Worm (Caenorhabditis elegans) whole organism, L3 larva: Measurements from ENCODE around the gene fbxb-104.

ENCODE experiments used
- R02D3.7 ChIP-seq: fragments of 150-350 bp; optimal IDR thresholded peaks from 2 replicates; lab custom pipeline; 2014; ENCODE audit warnings: missing biosample characterization, missing genetic modification characterization
- ZK546.5 ChIP-seq: sonication (generic microtip); optimal IDR thresholded peaks from 2 replicates; lab custom pipeline; 2017; ENCODE audit warnings: missing biosample characterization, missing genetic modification characterization
- aly-2 ChIP-seq: fragments of 150-350 bp; optimal IDR thresholded peaks from 2 replicates; lab custom pipeline; 2014; ENCODE audit warnings: missing biosample characterization, missing genetic modification characterization
- ama-1 ChIP-seq: fragments of 150-350 bp; optimal IDR thresholded peaks from 2 replicates; lab custom pipeline; 2018
- ceh-16 ChIP-seq: sonication (generic microtip); optimal IDR thresholded peaks from 2 replicates; lab custom pipeline; 2017; ENCODE audit warnings: missing biosample characterization, missing genetic modification characterization
- ceh-28 ChIP-seq: fragments of 150-350 bp; optimal IDR thresholded peaks from 2 replicates; lab custom pipeline; 2014; ENCODE audit warnings: missing biosample characterization, missing genetic modification reagents, missing genetic modification characterization
- ceh-9 ChIP-seq: sonication (generic microtip); optimal IDR thresholded peaks from 2 replicates; lab custom pipeline; 2018; ENCODE audit warnings: missing biosample characterization, missing genetic modification characterization
- daf-12 ChIP-seq: fragments of 150-350 bp; optimal IDR thresholded peaks from 2 replicates; lab custom pipeline; 2014; ENCODE audit warnings: missing biosample characterization, missing genetic modification reagents, missing genetic modification characterization
- egl-27 ChIP-seq: sonication (generic microtip); optimal IDR thresholded peaks from 4 replicates; lab custom pipeline; 2017; ENCODE audit warnings: missing biosample characterization, missing genetic modification reagents, missing genetic modification characterization
- egl-5 ChIP-seq: fragments of 150-350 bp; optimal IDR thresholded peaks from 2 replicates; lab custom pipeline; 2017; ENCODE audit warnings: missing biosample characterization, missing genetic modification reagents, missing genetic modification characterization, inconsistent platforms
- elt-1 ChIP-seq: fragments of 150-350 bp; optimal IDR thresholded peaks from 2 replicates; lab custom pipeline; 2014; ENCODE audit warnings: missing biosample characterization, missing genetic modification characterization
- elt-2 ChIP-seq: sonication (generic microtip); optimal IDR thresholded peaks from 2 replicates; lab custom pipeline; 2016; ENCODE audit warnings: missing genetic modification reagents, mild to moderate bottlenecking, missing genetic modification characterization, missing compliant biosample characterization
- elt-3 ChIP-seq, 3 experiments: fragments of 150-350 bp in 1 of 3; sonication (generic microtip) in 2 of 3; optimal IDR thresholded peaks; 2 replicates in 2 of 3; 4 replicates in 1 of 3; lab custom pipeline; 2014 to 2017; ENCODE audit warnings: missing biosample characterization in 3 of 3, missing genetic modification characterization in 3 of 3
- eor-1 ChIP-seq, 2 experiments: fragments of 150-350 bp; optimal IDR thresholded peaks; 2 replicates each; lab custom pipeline; 2014 to 2018; ENCODE audit warnings: missing biosample characterization in 2 of 2, missing genetic modification characterization in 2 of 2
- fkh-10 ChIP-seq: sonication (generic microtip); optimal IDR thresholded peaks from 2 replicates; lab custom pipeline; 2017; ENCODE audit warnings: missing biosample characterization, missing genetic modification reagents, missing genetic modification characterization
- fkh-2 ChIP-seq: fragments of 150-350 bp; optimal IDR thresholded peaks from 2 replicates; lab custom pipeline; 2014; ENCODE audit warnings: missing biosample characterization, missing genetic modification reagents, missing genetic modification characterization
- fos-1 ChIP-seq: fragments of 150-350 bp; optimal IDR thresholded peaks from 2 replicates; lab custom pipeline; 2014; ENCODE audit warnings: missing biosample characterization, missing genetic modification characterization
- hmg-11 ChIP-seq: sonication (generic microtip); optimal IDR thresholded peaks from 2 replicates; lab custom pipeline; 2016; ENCODE audit warnings: missing genetic modification characterization, missing compliant biosample characterization
- jun-1 ChIP-seq: fragments of 150-350 bp; optimal IDR thresholded peaks from 2 replicates; lab custom pipeline; 2014; ENCODE audit warnings: missing biosample characterization, missing genetic modification reagents, missing genetic modification characterization
- lin-15B ChIP-seq: fragments of 150-350 bp; optimal IDR thresholded peaks from 2 replicates; lab custom pipeline; 2014; ENCODE audit warnings: missing biosample characterization, missing genetic modification characterization
- lin-39 ChIP-seq: fragments of 150-350 bp; optimal IDR thresholded peaks from 2 replicates; lab custom pipeline; 2018; ENCODE audit warnings: missing biosample characterization, missing genetic modification reagents, missing genetic modification characterization
- lsy-12 ChIP-seq: sonication (generic microtip); optimal IDR thresholded peaks from 2 replicates; lab custom pipeline; 2016; ENCODE audit warnings: mild to moderate bottlenecking, missing genetic modification characterization, missing compliant biosample characterization
- mdl-1 ChIP-seq: fragments of 150-350 bp; optimal IDR thresholded peaks from 2 replicates; lab custom pipeline; 2014; ENCODE audit warnings: missing biosample characterization, missing genetic modification characterization
- nfya-1 ChIP-seq: sonication (generic microtip); optimal IDR thresholded peaks from 2 replicates; lab custom pipeline; 2017; ENCODE audit warnings: missing genetic modification characterization, mild to moderate bottlenecking, missing compliant biosample characterization, antibody characterized with exemption, moderate library complexity; ENCODE audit not compliant: insufficient read depth
- nhr-11 ChIP-seq: fragments of 150-350 bp; optimal IDR thresholded peaks from 2 replicates; lab custom pipeline; 2014; ENCODE audit warnings: missing biosample characterization, missing genetic modification characterization
- nhr-23 ChIP-seq: fragments of 150-350 bp; optimal IDR thresholded peaks from 2 replicates; lab custom pipeline; 2014; ENCODE audit warnings: missing biosample characterization, missing genetic modification reagents, missing genetic modification characterization
- nhr-237 ChIP-seq: fragments of 150-350 bp; optimal IDR thresholded peaks from 2 replicates; lab custom pipeline; 2014; ENCODE audit warnings: missing biosample characterization, missing genetic modification characterization
- nhr-25 ChIP-seq: sonication (generic microtip); optimal IDR thresholded peaks from 2 replicates; lab custom pipeline; 2017; ENCODE audit warnings: missing biosample characterization, missing genetic modification characterization
- nhr-43 ChIP-seq: sonication (generic microtip); optimal IDR thresholded peaks from 2 replicates; lab custom pipeline; 2016; ENCODE audit warnings: mild to moderate bottlenecking, missing genetic modification characterization, missing compliant biosample characterization; ENCODE audit not compliant: poor library complexity, severe bottlenecking
- nhr-67 ChIP-seq: fragments of 150-350 bp; optimal IDR thresholded peaks from 2 replicates; lab custom pipeline; 2014; ENCODE audit warnings: missing biosample characterization, missing genetic modification characterization
- pqm-1 ChIP-seq: fragments of 150-350 bp; optimal IDR thresholded peaks from 2 replicates; lab custom pipeline; 2017; ENCODE audit warnings: missing biosample characterization, missing genetic modification characterization, inconsistent platforms
- skn-1 ChIP-seq: fragments of 150-350 bp; optimal IDR thresholded peaks from 2 replicates; lab custom pipeline; 2014; ENCODE audit warnings: missing biosample characterization, missing genetic modification characterization
- tbx-2 ChIP-seq: sonication (generic microtip); optimal IDR thresholded peaks from 2 replicates; lab custom pipeline; 2016; ENCODE audit warnings: mild to moderate bottlenecking, missing genetic modification characterization, missing compliant biosample characterization
- unc-62 ChIP-seq: fragments of 150-350 bp; sonication (generic microtip); optimal IDR thresholded peaks from 4 replicates; lab custom pipeline; 2014; ENCODE audit warnings: missing biosample characterization, missing genetic modification reagents, missing genetic modification characterization
- ztf-11 ChIP-seq: fragments of 150-350 bp; optimal IDR thresholded peaks from 2 replicates; lab custom pipeline; 2014; ENCODE audit warnings: missing biosample characterization, missing genetic modification characterization

fbxb-104 gene

ce11 chrII:3481584-3481983 is 4.5 kb upstream of the fbxb-104 start, which contains the start of gene Y49F6B.8:
TSS of gene Y49F6B.8 (minus strand) at chrII:3481684.
- no peak for TF ChIP-seq jun-1 (tag; lab: Kevin White, UChicago)
- no peak for TF ChIP-seq hmg-11
- TF ChIP-seq egl-27 (tag; lab: Kevin White, UChicago): no peak
- TF ChIP-seq nhr-23: no peak
- TF ChIP-seq fkh-10 (GFP tag; lab: Kevin White, UChicago): no peak
- no peak for TF ChIP-seq egl-5
- no peak for TF ChIP-seq ceh-9 (tag; lab: Kevin White, UChicago)
- TF ChIP-seq fos-1 (tag; lab: Kevin White, UChicago): no peak
- no peak for TF ChIP-seq R02D3.7 (tag; lab: Kevin White, UChicago)
- TF ChIP-seq fkh-2 (tag; lab: Kevin White, UChicago): no peak
- no peak for TF ChIP-seq elt-2 (tag; lab: Kevin White, UChicago)
- no peak for TF ChIP-seq nhr-11 (tag; lab: Kevin White, UChicago)
- TF ChIP-seq nhr-237: no peak

ce11 chrII:3476536-3476935 is 535 bp downstream of the fbxb-104 start:
- no peak for TF ChIP-seq nfya-1
- TF ChIP-seq skn-1 (tag; lab: Kevin White, UChicago): no peak
- TF ChIP-seq nhr-23: no peak
- no peak for TF ChIP-seq nhr-67 (tag; lab: Kevin White, UChicago)
- TF ChIP-seq ceh-28: no peak
- TF ChIP-seq nhr-11 (tag; lab: Kevin White, UChicago): no peak
- TF ChIP-seq daf-12 (tag; lab: Kevin White, UChicago): no peak
- TF ChIP-seq unc-62 (GFP tag; lab: Kevin White, UChicago): no peak
- no peak for TF ChIP-seq egl-5
- TF ChIP-seq R02D3.7 (tag; lab: Kevin White, UChicago): no peak
- no peak for TF ChIP-seq ztf-11 (tag; lab: Kevin White, UChicago)
- no peak for TF ChIP-seq mdl-1 (tag; lab: Kevin White, UChicago)
- no peak for TF ChIP-seq lin-39 (tag; lab: Kevin White, UChicago)
- TF ChIP-seq lin-15B (tag; lab: Kevin White, UChicago): no peak
- no peak for TF ChIP-seq eor-1 (tag; optimal IDR thresholded peaks at IDR 0.05; lab: Kevin White, UChicago)
- no peak for TF ChIP-seq tbx-2 (tag; lab: Kevin White, UChicago)
- no peak for TF ChIP-seq ceh-16 (tag; lab: Kevin White, UChicago)
- TF ChIP-seq fkh-2 (tag; lab: Kevin White, UChicago): no peak

- TF ChIP-seq lin-15B (tag; lab: Kevin White, UChicago): no peak
- TF ChIP-seq ztf-11 (tag; lab: Kevin White, UChicago): no peak
- TF ChIP-seq ama-1 (lab: Kevin White, UChicago): no peak
- TF ChIP-seq mdl-1 (tag; lab: Kevin White, UChicago): no peak
- no peak for TF ChIP-seq unc-62 (GFP tag; lab: Kevin White, UChicago)
- no peak for TF ChIP-seq pqm-1 (tag; lab: Kevin White, UChicago)
- no peak for TF ChIP-seq fos-1 (tag; lab: Kevin White, UChicago)
- TF ChIP-seq aly-2: no peak
- no peak for TF ChIP-seq elt-2 (tag; lab: Kevin White, UChicago)
- TF ChIP-seq ceh-9 (tag; lab: Kevin White, UChicago): no peak
- TF ChIP-seq eor-1 (tag; optimal IDR thresholded peaks at IDR 0.05; lab: Kevin White, UChicago): no peak
- TF ChIP-seq elt-1 (tag; lab: Kevin White, UChicago): no peak
- no peak for TF ChIP-seq ZK546.5
- TF ChIP-seq nhr-25 (tag; lab: Kevin White, UChicago): no peak
- TF ChIP-seq ceh-16 (tag; lab: Kevin White, UChicago): no peak
- TF ChIP-seq nhr-43 (tag; lab: Kevin White, UChicago): no peak
Measured at ce11 chrII:3473744-3474143, 3.3 kb downstream of the fbxb-104 start, which contains the start of gene sdz-32. TSS of gene sdz-32 (plus strand) at chrII:3474044.

ce11 chrII:3472817-3473216 is 4.3 kb downstream of the fbxb-104 start, which contains the start of gene Y49F6B.6:
TSS of gene Y49F6B.6 (plus strand) at chrII:3473117.
- TF ChIP-seq lin-39 (tag; lab: Kevin White, UChicago) (no peak), ZK546.5 (no peak), jun-1 (tag; lab: Kevin White, UChicago) (no peak), lsy-12 (tag; lab: Kevin White, UChicago) (no peak), nhr-67 (tag; lab: Kevin White, UChicago) (no peak), nhr-25 (tag; lab: Kevin White, UChicago) (no peak), elt-1 (tag; lab: Kevin White, UChicago) (no peak), aly-2 (no peak), skn-1 (tag; lab: Kevin White, UChicago) (no peak), pqm-1 (tag; lab: Kevin White, UChicago) (no peak), ztf-11 (tag; lab: Kevin White, UChicago) (no peak), elt-3 (tag; optimal IDR thresholded peaks at IDR 0.05; lab: Kevin White, UChicago) (no peak)
- TF ChIP-seq, all 47 proteins: peak for 0
